Worm (Caenorhabditis elegans): Measurements from ENCODE around the gene ZK418.7.

- TF ChIP-seq blmp-1 (tag; optimal IDR thresholded peaks at IDR 0.05) (no peak), nhr-12 (tag; optimal IDR thresholded peaks at IDR 0.05) (no peak), nhr-28 (tag; optimal IDR thresholded peaks at IDR 0.05) (no peak), nhr-76 (tag; optimal IDR thresholded peaks at IDR 0.05) (no peak), lin-13 (tag; optimal IDR thresholded peaks at IDR 0.05) (no peak), pha-4 (tag; optimal IDR thresholded peaks at IDR 0.05) (no peak), snpc-4 (tag; optimal IDR thresholded peaks at IDR 0.05) (no peak), zip-8 (tag; optimal IDR thresholded peaks at IDR 0.05) (no peak), lsy-2 (tag; optimal IDR thresholded peaks at IDR 0.05) (no peak), ztf-11 (tag; optimal IDR thresholded peaks at IDR 0.05) (no peak), unc-62 (GFP tag; optimal IDR thresholded peaks at IDR 0.05) (no peak)
These were observed 14.6 kb upstream of the ZK418.7 start, which contains the start of gene nhr-9 for ce11 chrIII:7095156-7095555.
